Worm (Caenorhabditis elegans) whole organism, L4/young adult: ENCODE results near the gene mans-3.

Source experiments
- W03F9.2 ChIP-seq: fragments of 150-350 bp; optimal IDR thresholded peaks from 2 replicates; lab custom pipeline; 2014; ENCODE audit warnings: missing biosample characterization, missing genetic modification characterization
- dao-5 ChIP-seq: sonication (generic microtip); optimal IDR thresholded peaks from 2 replicates; lab custom pipeline; 2016; ENCODE audit warnings: missing genotype, missing genetic modification characterization, moderate library complexity, missing compliant biosample characterization
- him-1 ChIP-seq: sonication (generic microtip); optimal IDR thresholded peaks from 2 replicates; lab custom pipeline; 2016; ENCODE audit warnings: missing genotype, missing genetic modification reagents, missing genetic modification characterization, missing compliant biosample characterization

mans-3 gene

ce11 chrX:5168770-5169169 lies 3.6 kb downstream of the mans-3 start:
- TF ChIP-seq dao-5 (tag; lab: Kevin White, UChicago), result no peak
- no peak for TF ChIP-seq W03F9.2 (tag; lab: Kevin White, UChicago)
- TF ChIP-seq him-1 (tag; lab: Kevin White, UChicago), result no peak

ce11 chrX:5171085-5171484 lies 5.9 kb downstream of the mans-3 start, which contains the start of gene T03G11.10:
Gene T03G11.10 (minus strand): TSS chrX:5171185.
- TF ChIP-seq him-1 (tag; lab: Kevin White, UChicago), result no peak
- TF ChIP-seq dao-5 (tag; lab: Kevin White, UChicago), result no peak
- TF ChIP-seq W03F9.2 (tag; lab: Kevin White, UChicago), result no peak

- TF ChIP-seq W03F9.2 (tag; lab: Kevin White, UChicago), result no peak
- no peak for TF ChIP-seq dao-5 (tag; lab: Kevin White, UChicago)
- TF ChIP-seq him-1 (tag; lab: Kevin White, UChicago), result no peak
These were observed 9.1 kb downstream of the mans-3 start, which contains the start of gene zchc-1A for ce11 chrX:5174256-5174655. Gene zchc-1A (plus strand): TSS chrX:5174369.

- TF ChIP-seq dao-5 (tag; lab: Kevin White, UChicago), result no peak
These were observed 13.9 kb downstream of the mans-3 start, which contains the start of gene metl-9 for ce11 chrX:5179050-5179449. Gene metl-9 (minus strand): TSS chrX:5179150.

- no peak for TF ChIP-seq him-1 (tag; lab: Kevin White, UChicago)
- no peak for TF ChIP-seq dao-5 (tag; lab: Kevin White, UChicago)
- no peak for TF ChIP-seq W03F9.2 (tag; lab: Kevin White, UChicago)
These were observed 14.7 kb downstream of the mans-3 start, which contains the start of gene sru-48 for ce11 chrX:5179874-5180273. Gene sru-48 (plus strand): TSS chrX:5180174.

- TF ChIP-seq him-1 (tag; lab: Kevin White, UChicago), result no peak
- TF ChIP-seq W03F9.2 (tag; lab: Kevin White, UChicago), result no peak
These were observed 18.7 kb downstream of the mans-3 start, which contains the start of gene T03G11.9 for ce11 chrX:5183931-5184330. Gene T03G11.9 (plus strand): TSS chrX:5184231.

ce11 chrX:5188977-5189376 lies 23.8 kb downstream of the mans-3 start, which contains the start of gene zig-6:
Gene zig-6 (minus strand): TSS chrX:5189077.
- TF ChIP-seq W03F9.2 (tag; lab: Kevin White, UChicago), result no peak
- TF ChIP-seq him-1 (tag; lab: Kevin White, UChicago), result no peak
- no peak for TF ChIP-seq dao-5 (tag; lab: Kevin White, UChicago)

ce11 chrX:5190061-5190460 lies 24.9 kb downstream of the mans-3 start:
- TF ChIP-seq W03F9.2 (tag; lab: Kevin White, UChicago) (no peak), him-1 (tag; lab: Kevin White, UChicago) (no peak), dao-5 (tag; lab: Kevin White, UChicago) (no peak)

- no peak for TF ChIP-seq him-1 (tag; lab: Kevin White, UChicago)
- TF ChIP-seq dao-5 (tag; lab: Kevin White, UChicago), result no peak
- TF ChIP-seq W03F9.2 (tag; lab: Kevin White, UChicago), result no peak
These were observed 28.2 kb downstream of the mans-3 start for ce11 chrX:5193402-5193801.

- no peak for TF ChIP-seq dao-5 (tag; lab: Kevin White, UChicago)
- TF ChIP-seq W03F9.2 (tag; lab: Kevin White, UChicago), result no peak
- TF ChIP-seq him-1 (tag; lab: Kevin White, UChicago), result no peak
These were observed 30.4 kb downstream of the mans-3 start, which contains the start of gene pqn-62 for ce11 chrX:5195462-5196160. Gene pqn-62 (plus strand): TSS chrX:5196110.

ce11 chrX:5197440-5197839 lies 32.2 kb downstream of the mans-3 start:
- TF ChIP-seq dao-5 (tag; lab: Kevin White, UChicago) (no peak), W03F9.2 (tag; lab: Kevin White, UChicago) (no peak), him-1 (tag; lab: Kevin White, UChicago) (no peak)

ce11 chrX:5199245-5199644 lies 34.0 kb downstream of the mans-3 start:
- no peak for TF ChIP-seq W03F9.2 (tag; lab: Kevin White, UChicago)
- no peak for TF ChIP-seq dao-5 (tag; lab: Kevin White, UChicago)
- TF ChIP-seq him-1 (tag; lab: Kevin White, UChicago), result no peak

- no peak for TF ChIP-seq him-1 (tag; lab: Kevin White, UChicago)
- no peak for TF ChIP-seq dao-5 (tag; lab: Kevin White, UChicago)
- TF ChIP-seq W03F9.2 (tag; lab: Kevin White, UChicago), result no peak
These were observed 34.7 kb downstream of the mans-3 start for ce11 chrX:5199825-5200373.

- TF ChIP-seq dao-5 (tag; lab: Kevin White, UChicago) (no peak), W03F9.2 (tag; lab: Kevin White, UChicago) (no peak), him-1 (tag; lab: Kevin White, UChicago) (no peak)
These were observed 36.7 kb downstream of the mans-3 start for ce11 chrX:5201860-5202259.
